Worm (Caenorhabditis elegans): ENCODE results near the gene F21D5.5.

- TF ChIP-seq ztf-6 (GFP tag; IDR thresholded peaks at IDR 0.05) (no peak), snpc-4 (GFP tag; optimal IDR thresholded peaks at IDR 0.05) (peak; percentile 37), snpc-4 (tag; optimal IDR thresholded peaks at IDR 0.05) (peak; percentile 51 to 57 (median 55))
Observed at ce11 chrIV:8687605-8688191, 51.5 kb downstream of the F21D5.5 start, which contains the start of gene snrp-3.

Data from whole organism, young adult.